Fruit fly (Drosophila melanogaster) whole organism, embryonic: ENCODE data around the gene Spase25.

Experiments
- Asciz ChIP-seq: fragments of 200-800 bp; sonication (Bioruptor generic); optimal IDR thresholded peaks from 2 replicates; lab custom pipeline; 2017; ENCODE audit warnings: missing biosample characterization, mild to moderate bottlenecking, missing genetic modification characterization, missing genetic modification reagents
- B-H1 ChIP-seq: fragments of 200-800 bp; sonication (Bioruptor generic); IDR thresholded peaks from 3 replicates; pipeline ENCODE4 v1.3.6; 2022; ENCODE audit warnings: missing biosample characterization, missing genetic modification characterization
- CG12071 ChIP-seq: fragments of 200-800 bp; sonication (Bioruptor generic); optimal IDR thresholded peaks from 3 replicates; lab custom pipeline; 2018; ENCODE audit warnings: missing biosample characterization, mild to moderate bottlenecking, missing genetic modification characterization
- CG13123 ChIP-seq: fragments of 200-800 bp; sonication (Bioruptor generic); optimal IDR thresholded peaks from 2 replicates; lab custom pipeline; 2016; ENCODE audit warnings: missing biosample characterization, missing genetic modification characterization
- CG13287 ChIP-seq: fragments of 200-800 bp; sonication (Bioruptor generic); IDR thresholded peaks from 2 replicates; pipeline ENCODE4 v1.3.6; 2022; ENCODE audit warnings: missing biosample characterization, missing genetic modification characterization; ENCODE audit not compliant: partially characterized antibody
- CG30431 ChIP-seq: fragments of 200-800 bp; sonication (Bioruptor generic); optimal IDR thresholded peaks from 2 replicates; lab custom pipeline; 2017; ENCODE audit warnings: missing biosample characterization, missing genetic modification characterization
- CG3847 ChIP-seq: fragments of 200-800 bp; sonication (Bioruptor generic); IDR thresholded peaks from 2 replicates; pipeline ENCODE4 v1.3.6; 2022; ENCODE audit warnings: missing biosample characterization, missing genetic modification characterization
- CG43689 ChIP-seq: fragments of 200-800 bp; sonication (Bioruptor generic); IDR thresholded peaks from 2 replicates; pipeline ENCODE4 v1.3.6; 2022; ENCODE audit warnings: missing biosample characterization, missing genetic modification characterization
- CG4617 ChIP-seq: fragments of 200-800 bp; sonication (Bioruptor generic); optimal IDR thresholded peaks from 3 replicates; lab custom pipeline; 2016; ENCODE audit warnings: missing biosample characterization, missing genetic modification characterization, borderline replicate concordance
- CG6254 ChIP-seq: fragments of 200-800 bp; sonication (Bioruptor generic); optimal IDR thresholded peaks from 3 replicates; lab custom pipeline; 2017; ENCODE audit warnings: mild to moderate bottlenecking, missing biosample characterization, missing genetic modification reagents, missing genetic modification characterization
- CG6272 ChIP-seq: fragments of 200-800 bp; sonication (Bioruptor generic); IDR thresholded peaks from 2 replicates; pipeline ENCODE4 v1.3.6; 2022; ENCODE audit warnings: missing biosample characterization, missing genetic modification characterization
- CG6654 ChIP-seq: fragments of 200-800 bp; sonication (Bioruptor generic); optimal IDR thresholded peaks from 2 replicates; lab custom pipeline; 2017; ENCODE audit warnings: missing biosample characterization, mild to moderate bottlenecking, missing genetic modification characterization
- CG6689 ChIP-seq: fragments of 200-800 bp; sonication (Bioruptor generic); IDR thresholded peaks from 2 replicates; pipeline ENCODE4 v1.3.6; 2022; ENCODE audit warnings: missing biosample characterization, missing genetic modification characterization
- CG6813 ChIP-seq: fragments of 200-800 bp; sonication (Bioruptor generic); optimal IDR thresholded peaks from 2 replicates; lab custom pipeline; 2017; ENCODE audit warnings: missing biosample characterization, missing genetic modification characterization, mild to moderate bottlenecking, moderate library complexity, missing genetic modification reagents
- CG7556 ChIP-seq: fragments of 200-800 bp; sonication (Bioruptor generic); optimal IDR thresholded peaks from 2 replicates; lab custom pipeline; 2017; ENCODE audit warnings: missing biosample characterization, mild to moderate bottlenecking, missing genetic modification characterization
- CG7928 ChIP-seq: fragments of 200-800 bp; sonication (Bioruptor generic); optimal IDR thresholded peaks from 2 replicates; lab custom pipeline; 2017; ENCODE audit warnings: missing biosample characterization, mild to moderate bottlenecking, missing genetic modification characterization
- CG8944 ChIP-seq: fragments of 200-800 bp; sonication (Bioruptor generic); optimal IDR thresholded peaks from 3 replicates; lab custom pipeline; 2016; ENCODE audit warnings: missing biosample characterization, missing genetic modification characterization
- D ChIP-seq, 2 experiments: fragments of 200-800 bp in 1 of 2; fragments of >200 bp in 1 of 2; sonication (Bioruptor generic) in 1 of 2; optimal IDR thresholded peaks; 2 replicates in 1 of 2; 3 replicates in 1 of 2; lab custom pipeline; 2017; ENCODE audit warnings: mild to moderate bottlenecking in 1 of 2, missing biosample characterization in 1 of 2, missing genetic modification characterization in 1 of 2, missing genetic modification reagents in 1 of 2
- Dad ChIP-seq: fragments of 200-800 bp; sonication (Bioruptor generic); optimal IDR thresholded peaks from 3 replicates; lab custom pipeline; 2016; ENCODE audit warnings: missing biosample characterization, missing genetic modification characterization
- Doc3 ChIP-seq: fragments of 200-800 bp; sonication (Bioruptor generic); IDR thresholded peaks from 3 replicates; pipeline ENCODE4 v1.3.6; 2022; ENCODE audit warnings: missing biosample characterization, missing genetic modification characterization; ENCODE audit not compliant: partially characterized antibody
- Drgx ChIP-seq: fragments of 200-800 bp; sonication (Bioruptor generic); IDR thresholded peaks from 2 replicates; pipeline ENCODE4 v1.3.6; 2022; ENCODE audit warnings: missing biosample characterization, missing genetic modification characterization
- E2f2 ChIP-seq: fragments of 200-800 bp; sonication (Bioruptor generic); IDR thresholded peaks from 2 replicates; pipeline ENCODE4 v1.3.6; 2022; ENCODE audit warnings: missing biosample characterization, missing genetic modification characterization
- Gsc ChIP-seq: fragments of 200-800 bp; sonication (Bioruptor generic); IDR thresholded peaks from 2 replicates; pipeline ENCODE4 v1.3.6; 2022; ENCODE audit warnings: missing biosample characterization, missing genetic modification characterization
- HLHmδ ChIP-seq: fragments of 200-800 bp; sonication (Bioruptor generic); optimal IDR thresholded peaks from 2 replicates; lab custom pipeline; 2018; ENCODE audit warnings: missing biosample characterization, mild to moderate bottlenecking, missing genetic modification characterization, moderate library complexity
- Hey ChIP-seq: fragments of 200-800 bp; sonication (Bioruptor generic); optimal IDR thresholded peaks from 3 replicates; lab custom pipeline; 2018; ENCODE audit warnings: missing biosample characterization, mild to moderate bottlenecking, missing genetic modification characterization
- Hmx ChIP-seq: fragments of 200-800 bp; sonication (Bioruptor generic); optimal IDR thresholded peaks from 2 replicates; lab custom pipeline; 2016; ENCODE audit warnings: missing biosample characterization, missing genetic modification characterization
- Lhr ChIP-seq: fragments of 200-800 bp; sonication (Bioruptor generic); optimal IDR thresholded peaks from 3 replicates; lab custom pipeline; 2017; ENCODE audit warnings: mild to moderate bottlenecking, missing biosample characterization, missing genetic modification reagents, missing genetic modification characterization
- MESR4 ChIP-seq: fragments of 200-800 bp; sonication (Bioruptor generic); optimal IDR thresholded peaks from 2 replicates; lab custom pipeline; 2018; ENCODE audit warnings: missing biosample characterization, mild to moderate bottlenecking, missing genetic modification characterization, moderate library complexity
- Mad ChIP-seq: fragments of 200-800 bp; sonication (Bioruptor generic); optimal IDR thresholded peaks from 2 replicates; lab custom pipeline; 2016; ENCODE audit warnings: missing biosample characterization, missing genetic modification characterization
- Sry-δ ChIP-seq: fragments of 200-800 bp; sonication (Bioruptor generic); optimal IDR thresholded peaks from 2 replicates; lab custom pipeline; 2016; ENCODE audit warnings: missing biosample characterization, missing genetic modification characterization
- btn ChIP-seq: fragments of 200-800 bp; sonication (Bioruptor generic); optimal IDR thresholded peaks from 2 replicates; lab custom pipeline; 2016; ENCODE audit warnings: missing biosample characterization, missing genetic modification characterization
- danr ChIP-seq: fragments of 200-800 bp; sonication (Bioruptor generic); IDR thresholded peaks from 2 replicates; pipeline ENCODE4 v1.3.6; 2022; ENCODE audit warnings: missing biosample characterization, missing genetic modification characterization
- disco-r ChIP-seq: fragments of 200-800 bp; sonication (Bioruptor generic); optimal IDR thresholded peaks from 2 replicates; lab custom pipeline; 2016; ENCODE audit warnings: missing biosample characterization, missing genetic modification characterization
- dmrt99B ChIP-seq: fragments of 200-800 bp; sonication (Bioruptor generic); optimal IDR thresholded peaks from 2 replicates; lab custom pipeline; 2018; ENCODE audit warnings: missing biosample characterization, mild to moderate bottlenecking, missing genetic modification characterization, moderate library complexity
- grn ChIP-seq: fragments of 200-800 bp; sonication (Bioruptor generic); optimal IDR thresholded peaks from 3 replicates; lab custom pipeline; 2017; ENCODE audit warnings: missing biosample characterization, missing genetic modification characterization
- hbn ChIP-seq: fragments of 200-800 bp; sonication (Bioruptor generic); IDR thresholded peaks from 2 replicates; pipeline ENCODE4 v1.3.6; 2022; ENCODE audit warnings: missing biosample characterization, missing genetic modification characterization; ENCODE audit not compliant: partially characterized antibody
- hkb ChIP-seq, 2 experiments: fragments of 200-800 bp in 1 of 2; fragments of >200 bp in 1 of 2; sonication (Bioruptor generic) in 1 of 2; IDR thresholded peaks in 1 of 2; optimal IDR thresholded peaks in 1 of 2; 2 replicates each; pipeline versions ENCODE4 v1.3.6 to Lab custom; 2017 to 2022; ENCODE audit warnings: missing biosample characterization in 1 of 2, missing genetic modification characterization in 1 of 2
- ind ChIP-seq: fragments of 200-800 bp; sonication (Bioruptor generic); optimal IDR thresholded peaks from 3 replicates; lab custom pipeline; 2016; ENCODE audit warnings: missing biosample characterization, missing genetic modification characterization
- insv ChIP-seq, 2 experiments: fragments of 200-800 bp; sonication (Bioruptor generic); optimal IDR thresholded peaks; 3 replicates each; lab custom pipeline; 2016 to 2018; ENCODE audit warnings: missing biosample characterization in 2 of 2, missing genetic modification characterization in 2 of 2
- lola ChIP-seq, 3 experiments: fragments of >200 bp in 2 of 3; fragments of 200-800 bp in 1 of 3; sonication (Bioruptor generic) in 1 of 3; optimal IDR thresholded peaks; 2 replicates each; lab custom pipeline; 2017 to 2019; ENCODE audit warnings: missing biosample characterization in 3 of 3, missing genetic modification characterization in 3 of 3, mild to moderate bottlenecking in 1 of 3, moderate library complexity in 1 of 3
- mirr ChIP-seq: fragments of 200-800 bp; sonication (Bioruptor generic); optimal IDR thresholded peaks from 3 replicates; lab custom pipeline; 2018; ENCODE audit warnings: missing biosample characterization, mild to moderate bottlenecking, missing genetic modification characterization
- nmo ChIP-seq: fragments of 200-800 bp; sonication (Bioruptor generic); optimal IDR thresholded peaks from 2 replicates; lab custom pipeline; 2018; ENCODE audit warnings: missing biosample characterization, mild to moderate bottlenecking, missing genetic modification characterization, moderate library complexity
- pb ChIP-seq: fragments of 200-800 bp; sonication (Bioruptor generic); optimal IDR thresholded peaks from 3 replicates; lab custom pipeline; 2016; ENCODE audit warnings: missing biosample characterization, missing genetic modification characterization
- rib ChIP-seq: fragments of 200-800 bp; sonication (Bioruptor generic); IDR thresholded peaks from 2 replicates; pipeline ENCODE4 v1.3.6; 2022; ENCODE audit warnings: missing biosample characterization, missing genetic modification characterization
- schlank ChIP-seq: fragments of 200-800 bp; sonication (Bioruptor generic); optimal IDR thresholded peaks from 2 replicates; lab custom pipeline; 2018; ENCODE audit warnings: missing biosample characterization, mild to moderate bottlenecking, missing genetic modification characterization
- slbo ChIP-seq: fragments of 200-800 bp; sonication (Bioruptor generic); IDR thresholded peaks from 2 replicates; pipeline ENCODE4 v1.3.6; 2022; ENCODE audit warnings: missing biosample characterization, missing genetic modification characterization
- slou ChIP-seq: fragments of 200-800 bp; sonication (Bioruptor generic); optimal IDR thresholded peaks from 3 replicates; lab custom pipeline; 2016; ENCODE audit warnings: missing biosample characterization, missing genetic modification characterization
- ssp ChIP-seq: fragments of 200-800 bp; sonication (Bioruptor generic); IDR thresholded peaks from 2 replicates; pipeline ENCODE4 v1.3.6; 2022; ENCODE audit warnings: missing biosample characterization, missing genetic modification characterization
- zf30C ChIP-seq: fragments of 200-800 bp; sonication (Bioruptor generic); optimal IDR thresholded peaks from 3 replicates; lab custom pipeline; 2018; ENCODE audit warnings: missing biosample characterization, mild to moderate bottlenecking, missing genetic modification characterization

Spase25 gene

DNA sequence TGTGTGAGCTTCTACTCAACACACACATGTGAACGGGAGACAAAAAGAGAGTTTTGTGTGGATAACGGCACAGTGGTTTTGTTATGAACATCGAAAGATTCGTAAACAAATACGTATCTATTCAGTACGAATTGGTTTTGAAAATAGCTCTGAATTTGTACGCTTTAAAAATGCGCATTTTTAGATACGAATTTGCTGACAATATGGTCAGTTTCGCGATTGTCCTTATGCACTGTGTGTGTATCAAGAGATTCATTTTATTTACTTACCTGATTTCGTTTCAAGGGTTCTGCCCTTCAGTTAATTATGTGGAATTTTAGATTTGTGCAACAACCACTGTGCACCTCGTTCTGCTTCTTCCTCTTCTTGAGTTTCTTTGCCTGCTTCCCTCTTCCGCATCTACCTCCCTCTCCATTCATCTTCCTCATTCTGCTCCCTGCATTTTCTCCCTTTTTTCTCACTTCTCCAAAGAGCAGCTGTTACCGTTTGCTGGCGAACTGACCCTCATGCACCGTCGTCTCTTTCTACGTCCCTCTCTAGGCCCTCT lies 9.8 kb downstream of the Spase25 start (continued):
- TF ChIP-seq CG12071 (GFP tag; lab: Kevin White, UChicago) (peak; percentile 13), grn (GFP tag; lab: Kevin White, UChicago) (no peak), Hey (tag; lab: Kevin White, UChicago) (no peak), lola (GFP tag; optimal IDR thresholded peaks at IDR 0.05; lab: Kevin White, UChicago) (peak in 1 of 3 experiments; percentile 91), danr (GFP tag; lab: Robert Waterston, UW) (no peak), HLHmδ (GFP tag; lab: Kevin White, UChicago) (no peak), CG13287 (GFP tag; lab: Robert Waterston, UW) (no peak), pb (GFP tag; lab: Kevin White, UChicago) (peak; percentile 47), slbo (GFP tag; lab: Robert Waterston, UW) (peak; percentile 54), CG30431 (peak; percentile 77), CG43689 (GFP tag; lab: Robert Waterston, UW) (no peak), CG6254 (peak; percentile 78), E2f2 (GFP tag; lab: Robert Waterston, UW) (no peak; the same call in 1 of the 2 replicates), CG13123 (peak; percentile 53), D (optimal IDR thresholded peaks at IDR 0.05; lab: Kevin White, UChicago) (no peak), D (GFP tag; optimal IDR thresholded peaks at IDR 0.05; lab: Kevin White, UChicago) (peak; percentile 88), CG7556 (GFP tag; lab: Kevin White, UChicago) (peak; percentile 83), slou (no peak), mirr (GFP tag; lab: Kevin White, UChicago) (no peak), MESR4 (GFP tag; lab: Kevin White, UChicago) (no peak), Dad (GFP tag; lab: Kevin White, UChicago) (no peak), Gsc (GFP tag; lab: Robert Waterston, UW) (no peak; the same call in 1 of the 2 replicates), Mad (peak; percentile 30), Doc3 (GFP tag; lab: Robert Waterston, UW) (no peak), Asciz (peak; percentile 57), insv (GFP tag; optimal IDR thresholded peaks at IDR 0.05; lab: Kevin White, UChicago) (peak in 1 of 2 experiments; percentile 18), rib (GFP tag; lab: Robert Waterston, UW) (no peak), disco-r (peak; percentile 30), CG6272 (GFP tag; lab: Robert Waterston, UW) (no peak), CG3847 (GFP tag; lab: Robert Waterston, UW) (no peak), CG8944 (peak; percentile 63), ind (GFP tag; lab: Kevin White, UChicago) (peak; percentile 50), ssp (0 out of 2 replicates have a peak, but pooled peaks have one; percentile 43), btn (GFP tag; lab: Kevin White, UChicago) (peak; percentile 53), zf30C (GFP tag; lab: Kevin White, UChicago) (no peak), schlank (tag; lab: Kevin White, UChicago) (no peak), Sry-δ (peak; percentile 4), CG6689 (GFP tag; lab: Robert Waterston, UW) (peak; percentile 70), CG7928 (GFP tag; lab: Kevin White, UChicago) (no peak), nmo (GFP tag; lab: Kevin White, UChicago) (peak; percentile 87), B-H1 (GFP tag; lab: Robert Waterston, UW) (no peak), hkb (optimal IDR thresholded peaks at IDR 0.05; lab: Kevin White, UChicago) (no peak), hkb (GFP tag; IDR thresholded peaks at IDR 0.05; lab: Robert Waterston, UW) (peak; percentile 55; the same call in 1 of the 2 replicates), CG6813 (GFP tag; lab: Kevin White, UChicago) (peak; percentile 73), CG6654 (peak; percentile 29), hbn (GFP tag; lab: Robert Waterston, UW) (no peak), Drgx (peak; percentile 75), dmrt99B (tag; lab: Kevin White, UChicago) (peak; percentile 77), Lhr (GFP tag; lab: Kevin White, UChicago) (peak; percentile 58), Hmx (GFP tag; lab: Kevin White, UChicago) (no peak), CG4617 (GFP tag; lab: Kevin White, UChicago) (peak; percentile 48)
